Worm (Caenorhabditis elegans): ENCODE results near the gene C34E10.12.

C34E10.12 gene

DNA sequence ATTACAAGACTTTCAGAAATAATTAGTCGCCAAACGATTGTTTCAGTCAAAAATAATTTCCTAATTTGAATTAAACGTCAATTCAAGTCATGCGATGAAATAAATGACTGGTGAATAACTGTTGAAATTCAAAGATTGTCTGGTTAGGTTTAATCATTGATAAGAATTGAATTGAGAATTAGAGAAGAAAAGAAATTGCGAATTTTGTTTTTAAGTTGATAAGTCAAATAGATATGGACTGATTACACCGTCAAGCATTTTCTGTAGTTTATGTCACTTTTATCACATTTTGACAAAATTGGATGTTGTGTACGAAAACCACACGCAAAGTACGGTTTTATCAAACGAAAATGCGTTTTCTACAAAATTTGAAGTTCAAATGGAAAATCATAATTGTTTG, 26.4 kb downstream of the C34E10.12 start:
- TF ChIP-seq tab-1 (GFP tag; IDR thresholded peaks at IDR 0.05): no peak

DNA sequence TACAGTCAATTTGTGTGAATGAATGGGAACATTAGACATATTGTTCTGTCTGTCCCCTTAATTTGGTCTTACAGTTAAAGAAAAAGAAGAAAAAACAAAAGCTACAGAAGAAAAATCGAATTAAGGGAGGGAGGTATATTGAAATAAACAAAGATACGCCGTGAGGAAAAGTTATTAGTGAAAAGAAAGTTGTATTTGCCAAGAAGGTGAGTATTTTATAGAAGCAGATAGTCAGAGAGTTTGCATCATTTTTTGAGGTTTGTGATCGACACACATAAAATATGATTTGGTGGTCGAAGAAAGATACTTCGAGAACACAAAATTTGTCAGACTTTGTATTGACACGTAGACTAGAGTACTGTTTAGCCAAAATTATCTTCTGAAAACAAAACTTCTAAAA, 27.3 kb downstream of the C34E10.12 start:
- no peak for TF ChIP-seq ztf-29 (GFP tag; IDR thresholded peaks at IDR 0.05)
- no peak for TF ChIP-seq cog-1 (tag; optimal IDR thresholded peaks at IDR 0.05)
- no peak for TF ChIP-seq med-1 (GFP tag; optimal IDR thresholded peaks at IDR 0.05; ENCODE audit: insufficient read depth)
- TF ChIP-seq ztf-23 (GFP tag; IDR thresholded peaks at IDR 0.05): no peak
- no peak for TF ChIP-seq tab-1 (GFP tag; IDR thresholded peaks at IDR 0.05)
- no peak for TF ChIP-seq T22C8.4 (GFP tag; IDR thresholded peaks at IDR 0.05)
- no peak for TF ChIP-seq klf-2 (GFP tag; conservative IDR thresholded peaks at IDR 0.05)
- no peak for TF ChIP-seq ref-1 (GFP tag; conservative IDR thresholded peaks at IDR 0.05)
- no peak for TF ChIP-seq flt-1 (GFP tag; IDR thresholded peaks at IDR 0.05)

DNA sequence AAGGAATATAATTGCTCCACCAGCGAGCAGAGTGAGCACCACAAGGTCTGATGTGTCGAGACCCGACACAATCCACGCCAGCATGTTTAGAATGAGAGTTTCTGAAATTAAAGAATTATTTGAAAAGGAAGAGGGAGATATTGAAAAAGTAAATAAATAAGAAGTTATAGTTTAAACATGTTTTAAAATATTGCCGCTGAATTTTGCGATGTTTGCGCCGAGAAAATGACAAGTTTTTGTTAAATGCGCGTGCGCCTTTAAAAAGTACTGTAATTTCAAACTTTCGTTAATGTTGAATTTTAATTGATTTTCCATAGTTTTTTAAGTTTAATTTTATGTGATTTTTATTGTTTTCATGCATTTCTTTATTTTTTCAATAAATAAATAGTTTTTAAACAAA, 28.1 kb downstream of the C34E10.12 start, which contains the start of gene emb-8:
Gene emb-8 (minus strand): TSS at position 101 of the 400 bp plus-strand sequence.
- TF ChIP-seq cog-1 (tag; optimal IDR thresholded peaks at IDR 0.05): no peak
- TF ChIP-seq T22C8.4 (GFP tag; IDR thresholded peaks at IDR 0.05): no peak
- TF ChIP-seq med-1 (GFP tag; optimal IDR thresholded peaks at IDR 0.05; ENCODE audit: insufficient read depth): no peak
- TF ChIP-seq flt-1 (GFP tag; IDR thresholded peaks at IDR 0.05): no peak
- no peak for TF ChIP-seq ztf-29 (GFP tag; IDR thresholded peaks at IDR 0.05)
- no peak for TF ChIP-seq ztf-23 (GFP tag; IDR thresholded peaks at IDR 0.05)
- no peak for TF ChIP-seq ref-1 (GFP tag; conservative IDR thresholded peaks at IDR 0.05)
- TF ChIP-seq tab-1 (GFP tag; IDR thresholded peaks at IDR 0.05): no peak
- TF ChIP-seq klf-2 (GFP tag; conservative IDR thresholded peaks at IDR 0.05): no peak

DNA sequence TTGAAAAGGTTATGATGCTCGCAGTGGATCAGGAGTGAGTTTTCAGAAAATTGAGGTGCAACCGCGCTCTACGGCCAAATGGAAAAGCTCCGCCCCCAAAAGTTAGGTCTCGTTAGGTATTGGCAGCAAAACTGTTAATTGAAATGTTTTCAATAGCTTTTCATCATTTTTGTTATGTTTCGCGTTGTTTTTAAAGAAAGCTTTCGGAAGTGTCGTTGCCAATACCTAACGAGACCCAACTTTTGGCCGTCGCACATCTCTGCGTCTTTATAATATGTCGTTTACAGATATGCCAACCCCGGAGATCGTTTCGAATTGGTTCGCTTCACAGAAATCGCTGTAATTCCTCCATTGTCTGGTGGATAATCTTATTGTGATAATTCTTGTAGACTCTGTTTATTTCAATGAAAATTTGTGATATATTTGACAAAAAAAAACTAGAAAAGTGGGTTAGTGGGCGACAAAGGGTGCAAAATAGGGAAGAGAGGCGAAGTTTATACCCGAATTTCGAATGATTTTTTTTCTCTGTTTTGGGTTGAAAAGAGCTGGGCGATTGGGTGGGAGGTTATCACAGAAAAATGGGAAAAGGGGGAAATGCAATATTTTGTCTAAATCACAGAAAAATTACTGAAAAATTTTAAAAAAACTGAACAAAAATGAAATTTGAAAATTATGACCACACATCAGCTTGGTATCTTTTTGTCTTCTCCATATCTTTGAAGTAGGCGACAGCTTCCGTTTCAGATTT, 31.2 kb downstream of the C34E10.12 start:
- TF ChIP-seq flt-1 (GFP tag; IDR thresholded peaks at IDR 0.05): no peak
- no peak for TF ChIP-seq ztf-29 (GFP tag; IDR thresholded peaks at IDR 0.05)
- TF ChIP-seq ref-1 (GFP tag; conservative IDR thresholded peaks at IDR 0.05): no peak
- TF ChIP-seq tab-1 (GFP tag; IDR thresholded peaks at IDR 0.05): no peak

DNA sequence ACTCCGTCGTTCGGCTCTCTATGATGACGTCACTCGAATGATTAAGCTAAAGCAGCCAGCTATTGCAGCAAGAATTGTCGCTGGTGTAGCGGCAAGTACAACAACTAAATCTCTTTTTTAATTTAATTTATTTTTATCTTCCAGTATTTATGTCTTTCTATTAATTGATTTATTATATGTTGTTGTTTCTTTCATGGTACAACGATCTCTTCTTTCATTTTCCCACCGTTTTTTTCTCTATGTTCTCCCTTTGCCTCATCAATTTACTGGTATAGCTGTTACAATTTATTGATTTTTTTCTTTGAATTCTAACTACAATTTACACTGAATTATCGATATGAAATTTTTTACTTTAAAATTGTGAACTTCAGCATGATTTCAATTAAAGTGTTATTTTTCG, 32.0 kb downstream of the C34E10.12 start, which contains the start of gene moc-6:
Gene moc-6 (plus strand): TSS at position 301 of the 400 bp plus-strand sequence.
- no peak for TF ChIP-seq klf-2 (GFP tag; conservative IDR thresholded peaks at IDR 0.05)
- TF ChIP-seq cog-1 (tag; optimal IDR thresholded peaks at IDR 0.05): no peak
- TF ChIP-seq tab-1 (GFP tag; IDR thresholded peaks at IDR 0.05): no peak
- TF ChIP-seq med-1 (GFP tag; optimal IDR thresholded peaks at IDR 0.05; ENCODE audit: insufficient read depth): no peak
- TF ChIP-seq ztf-23 (GFP tag; IDR thresholded peaks at IDR 0.05): no peak
- TF ChIP-seq flt-1 (GFP tag; IDR thresholded peaks at IDR 0.05): no peak
- TF ChIP-seq T22C8.4 (GFP tag; IDR thresholded peaks at IDR 0.05): 0 out of 2 replicates have a peak, but pooled peaks have one; percentile 23
- no peak for TF ChIP-seq ztf-29 (GFP tag; IDR thresholded peaks at IDR 0.05)

DNA sequence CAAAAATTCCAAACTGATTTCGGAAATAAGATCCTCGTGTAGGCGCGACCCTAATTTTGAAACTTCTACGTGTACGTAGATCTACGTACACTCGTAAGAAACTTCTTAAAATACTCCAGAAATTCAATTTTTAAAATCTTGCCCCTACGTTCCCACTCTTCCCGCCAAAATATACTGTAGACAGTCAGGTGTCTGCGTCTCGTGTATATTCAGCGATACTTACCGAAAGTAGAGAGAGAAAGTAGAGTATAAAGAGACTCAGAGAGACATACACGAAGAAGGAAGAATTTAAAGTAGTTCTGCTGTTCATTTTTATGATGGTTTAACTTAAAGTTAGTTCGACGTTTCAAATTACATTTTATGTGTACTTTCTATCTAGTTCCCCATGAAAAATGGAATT, 34.4 kb downstream of the C34E10.12 start:
- TF ChIP-seq flt-1 (GFP tag; IDR thresholded peaks at IDR 0.05) (no peak), cog-1 (tag; optimal IDR thresholded peaks at IDR 0.05) (no peak), tab-1 (GFP tag; IDR thresholded peaks at IDR 0.05) (no peak), klf-2 (GFP tag; conservative IDR thresholded peaks at IDR 0.05) (no peak), T22C8.4 (GFP tag; IDR thresholded peaks at IDR 0.05) (no peak)

DNA sequence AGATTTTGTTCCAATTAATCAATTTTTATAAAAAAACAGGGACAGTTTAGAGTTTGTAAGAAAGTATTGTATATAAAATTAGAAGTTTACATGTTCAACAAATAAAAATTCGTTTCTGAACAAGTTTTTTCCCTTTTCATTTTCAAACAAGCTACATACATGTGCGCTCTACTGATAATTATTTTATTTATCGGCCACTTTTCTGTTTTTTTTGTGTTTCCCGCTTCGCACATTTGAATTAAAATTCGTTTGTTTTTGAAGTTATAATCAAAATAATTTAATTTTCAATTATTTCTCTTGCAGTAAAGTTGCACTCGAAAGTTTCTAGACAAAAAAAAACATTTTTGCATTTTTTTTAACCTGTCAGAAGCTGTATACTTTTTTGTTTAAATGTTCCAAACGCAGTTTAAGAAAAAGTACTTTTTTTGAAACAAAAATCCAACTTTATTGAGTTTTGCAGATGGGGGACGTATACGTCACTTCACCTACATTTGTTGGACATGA, 37.0 kb downstream of the C34E10.12 start, which contains the start of gene hira-1:
Gene hira-1 (plus strand): TSS at position 454 of the 504 bp plus-strand sequence.
- TF ChIP-seq ref-1 (GFP tag; conservative IDR thresholded peaks at IDR 0.05) (no peak), tab-1 (GFP tag; IDR thresholded peaks at IDR 0.05) (no peak), ztf-29 (GFP tag; IDR thresholded peaks at IDR 0.05) (no peak), med-1 (GFP tag; optimal IDR thresholded peaks at IDR 0.05; ENCODE audit: insufficient read depth) (no peak), ztf-23 (GFP tag; IDR thresholded peaks at IDR 0.05) (no peak), flt-1 (GFP tag; IDR thresholded peaks at IDR 0.05) (no peak), klf-2 (GFP tag; conservative IDR thresholded peaks at IDR 0.05) (no peak), cog-1 (tag; optimal IDR thresholded peaks at IDR 0.05) (no peak), T22C8.4 (GFP tag; IDR thresholded peaks at IDR 0.05) (no peak)

DNA sequence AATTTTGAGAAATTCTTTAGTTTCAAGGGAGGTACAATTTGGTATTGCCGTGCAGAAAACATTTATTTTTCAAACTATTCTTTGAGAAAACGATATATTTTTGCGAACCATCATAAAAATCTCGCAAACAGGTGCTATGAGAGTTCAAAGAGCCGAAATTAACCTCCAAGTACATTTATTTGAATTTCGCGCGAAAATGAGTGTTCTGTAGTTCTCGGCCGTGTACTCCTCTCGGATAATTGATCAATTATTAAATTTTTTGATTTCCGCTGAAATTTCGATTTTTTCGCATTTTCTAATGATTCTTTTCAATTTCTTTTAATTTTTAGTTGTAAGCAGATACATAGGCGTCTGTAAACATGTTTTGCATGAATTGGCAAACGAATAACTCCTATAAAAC, 37.5 kb downstream of the C34E10.12 start:
- TF ChIP-seq flt-1 (GFP tag; IDR thresholded peaks at IDR 0.05) (peak; percentile 37; the same call in 1 of the 2 replicates), ztf-29 (GFP tag; IDR thresholded peaks at IDR 0.05) (no peak)

DNA sequence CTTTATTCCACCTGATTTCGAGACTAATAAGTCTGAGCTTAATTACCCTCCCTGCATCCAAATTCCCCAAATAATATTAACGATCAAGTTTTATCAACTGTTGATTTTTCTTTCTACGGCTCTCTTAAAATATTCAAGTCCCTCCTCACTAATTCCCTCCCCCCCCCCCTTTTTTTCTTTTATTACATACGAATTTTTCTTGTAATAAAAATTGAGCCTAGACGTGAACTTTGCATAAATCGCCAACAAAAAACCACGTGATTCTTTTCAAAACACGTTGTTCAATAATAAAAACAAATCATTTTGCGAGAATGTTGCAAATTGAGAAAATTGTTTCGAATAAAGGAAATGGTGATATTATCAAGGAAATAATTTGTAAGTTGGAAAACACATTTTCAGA, 39.3 kb downstream of the C34E10.12 start, which contains the start of gene K10D2.8:
Gene K10D2.8 (plus strand): TSS at position 301 of the 400 bp plus-strand sequence.
- TF ChIP-seq ztf-23 (GFP tag; IDR thresholded peaks at IDR 0.05) (no peak), ref-1 (GFP tag; conservative IDR thresholded peaks at IDR 0.05) (no peak), klf-2 (GFP tag; conservative IDR thresholded peaks at IDR 0.05) (no peak), ztf-29 (GFP tag; IDR thresholded peaks at IDR 0.05) (no peak), cog-1 (tag; optimal IDR thresholded peaks at IDR 0.05) (no peak), tab-1 (GFP tag; IDR thresholded peaks at IDR 0.05) (no peak), med-1 (GFP tag; optimal IDR thresholded peaks at IDR 0.05; ENCODE audit: insufficient read depth) (no peak)

DNA sequence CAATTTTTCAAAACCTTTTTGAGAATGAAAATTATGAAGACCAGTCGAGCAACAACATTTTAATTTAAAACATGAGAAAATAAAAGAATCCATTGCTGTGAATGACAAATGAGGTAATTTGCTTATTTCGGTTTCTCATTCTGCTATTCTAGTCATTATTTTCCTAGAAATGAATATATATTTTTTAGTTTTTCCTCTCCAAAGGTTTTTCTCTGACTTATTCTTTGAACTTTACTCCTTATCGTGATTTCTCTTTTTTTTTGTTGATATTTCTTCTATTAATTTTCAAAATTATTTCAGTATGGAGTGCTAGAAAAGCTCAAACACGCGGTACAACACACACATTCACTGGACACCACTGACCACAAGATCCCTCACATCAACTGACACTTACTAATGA, 42.1 kb downstream of the C34E10.12 start, which contains the start of gene pup-2:
Gene pup-2 (plus strand): TSS at position 301 of the 400 bp plus-strand sequence.
- TF ChIP-seq flt-1 (GFP tag; IDR thresholded peaks at IDR 0.05) (no peak), med-1 (GFP tag; optimal IDR thresholded peaks at IDR 0.05; ENCODE audit: insufficient read depth) (no peak), klf-2 (GFP tag; conservative IDR thresholded peaks at IDR 0.05) (no peak), tab-1 (GFP tag; IDR thresholded peaks at IDR 0.05) (no peak), ref-1 (GFP tag; conservative IDR thresholded peaks at IDR 0.05) (no peak), ztf-23 (GFP tag; IDR thresholded peaks at IDR 0.05) (no peak), T22C8.4 (GFP tag; IDR thresholded peaks at IDR 0.05) (no peak), cog-1 (tag; optimal IDR thresholded peaks at IDR 0.05) (no peak), ztf-29 (GFP tag; IDR thresholded peaks at IDR 0.05) (no peak)
